Worm (Caenorhabditis elegans): ENCODE measurements around the gene Y47D7A.12.

ce11 chrV:4414613-4415071 lies 14.8 kb downstream of the Y47D7A.12 start, which contains the start of gene grl-5:
- TF ChIP-seq sox-4 (tag; optimal IDR thresholded peaks at IDR 0.05): no peak
- TF ChIP-seq unc-130 (tag; optimal IDR thresholded peaks at IDR 0.05): no peak
- no peak for TF ChIP-seq fkh-10 (GFP tag; optimal IDR thresholded peaks at IDR 0.05)
- no peak for TF ChIP-seq ztf-11 (tag; optimal IDR thresholded peaks at IDR 0.05)
- no peak for TF ChIP-seq isw-1 (GFP tag; IDR thresholded peaks at IDR 0.05)
- TF ChIP-seq lin-39 (tag; optimal IDR thresholded peaks at IDR 0.05): no peak
- no peak for TF ChIP-seq nhr-76 (tag; optimal IDR thresholded peaks at IDR 0.05)
- no peak for TF ChIP-seq mdl-1 (tag; optimal IDR thresholded peaks at IDR 0.05)
- TF ChIP-seq lin-13 (GFP tag; optimal IDR thresholded peaks at IDR 0.05): no peak
- TF ChIP-seq elt-2 (tag; optimal IDR thresholded peaks at IDR 0.05): no peak
